Worm (Caenorhabditis elegans) whole organism, L1 larva: ENCODE data around the gene nhr-117.

Source experiments
- efl-1 ChIP-seq, 4 experiments: fragments of 150-350 bp; optimal IDR thresholded peaks in 3 of 4; peaks in 1 of 4; 1 replicate in 1 of 4; 2 replicates in 3 of 4; lab custom pipeline; 2014; ENCODE audit warnings: missing biosample characterization in 2 of 4, missing genetic modification characterization in 2 of 4, missing genetic modification reagents in 2 of 4
- egl-27 ChIP-seq, 2 experiments: fragments of 150-350 bp in 1 of 2; sonication (generic microtip); optimal IDR thresholded peaks; 3 replicates each; lab custom pipeline; 2017 to 2018; ENCODE audit warnings: missing biosample characterization in 2 of 2, missing genetic modification characterization in 2 of 2, missing genetic modification reagents in 2 of 2
- hlh-17 ChIP-seq: fragments of 200-800 bp; sonication (Bioruptor generic); optimal IDR thresholded peaks from 2 replicates; lab custom pipeline; 2018; ENCODE audit warnings: missing genetic modification characterization, mild to moderate bottlenecking, missing compliant biosample characterization, moderate library complexity, borderline replicate concordance
- lin-35 ChIP-seq, 2 experiments: fragments of 150-350 bp; optimal IDR thresholded peaks; 2 replicates each; lab custom pipeline; 2014; ENCODE audit warnings: missing biosample characterization in 2 of 2, missing genetic modification characterization in 2 of 2, missing genetic modification reagents in 2 of 2
- unc-130 ChIP-seq: fragments of 150-350 bp; optimal IDR thresholded peaks from 2 replicates; lab custom pipeline; 2017; ENCODE audit warnings: missing biosample characterization, missing genetic modification characterization, inconsistent platforms

DNA sequence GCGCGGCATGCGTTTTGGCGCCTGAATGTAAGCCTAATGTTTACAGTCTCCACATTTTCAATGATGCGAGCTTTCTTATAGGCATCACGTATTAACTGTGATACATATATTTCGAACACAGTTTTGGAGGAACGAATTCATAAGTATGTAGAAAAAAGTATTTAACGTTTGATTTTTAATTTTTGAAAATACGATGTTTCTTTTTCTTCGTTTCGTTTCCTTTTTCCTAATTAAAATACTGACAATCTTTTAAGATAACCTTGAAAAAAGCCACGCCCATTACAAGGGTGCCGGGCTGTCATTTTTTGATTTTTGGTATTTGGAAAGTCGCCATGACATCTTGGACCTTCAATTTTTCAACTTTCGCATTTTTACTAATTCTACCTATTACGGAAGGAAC lies 43.6 kb upstream of the nhr-117 start, which contains the start of gene K04F1.9:
- TF ChIP-seq unc-130 (tag; lab: Kevin White, UChicago) (no peak), egl-27 (tag; optimal IDR thresholded peaks at IDR 0.05; lab: Kevin White, UChicago) (no peak), hlh-17 (GFP tag; lab: Kevin White, UChicago) (no peak), efl-1 (optimal IDR thresholded peaks at IDR 0.05; lab: Kevin White, UChicago) (no peak), efl-1 (GFP tag; optimal IDR thresholded peaks at IDR 0.05 in 1 of 2; lab: Kevin White, UChicago) (no peak), lin-35 (GFP tag; optimal IDR thresholded peaks at IDR 0.05; lab: Kevin White, UChicago) (no peak)
